Worm (Caenorhabditis elegans) whole organism, late embryonic: ENCODE results near the gene ZK84.5.

Experiments used
- C38D4.7 ChIP-seq: fragments of 200-800 bp; sonication (Bioruptor generic); optimal IDR thresholded peaks from 2 replicates; lab custom pipeline; 2018; ENCODE audit warnings: mild to moderate bottlenecking, missing genetic modification characterization, moderate library complexity, missing compliant biosample characterization
- F13H6.1 ChIP-seq: sonication (generic microtip); optimal IDR thresholded peaks from 2 replicates; lab custom pipeline; 2016; ENCODE audit warnings: missing genetic modification characterization, missing compliant biosample characterization
- K02D7.2 ChIP-seq: sonication (generic microtip); optimal IDR thresholded peaks from 2 replicates; lab custom pipeline; 2017; ENCODE audit warnings: mild to moderate bottlenecking, missing genetic modification characterization, missing compliant biosample characterization
- K09A11.1 ChIP-seq: sonication (generic microtip); optimal IDR thresholded peaks from 2 replicates; lab custom pipeline; 2017; ENCODE audit warnings: antibody characterized with exemption, mild to moderate bottlenecking, missing genetic modification characterization, missing compliant biosample characterization; ENCODE audit not compliant: insufficient read depth
- T23F11.4 ChIP-seq: fragments of 200-800 bp; sonication (Bioruptor generic); optimal IDR thresholded peaks from 2 replicates; lab custom pipeline; 2018; ENCODE audit warnings: mild to moderate bottlenecking, missing genetic modification characterization, missing compliant biosample characterization
- Y22D7AL.16 ChIP-seq: sonication (generic microtip); optimal IDR thresholded peaks from 2 replicates; lab custom pipeline; 2016; ENCODE audit warnings: missing genetic modification characterization, missing compliant biosample characterization
- ahr-1 ChIP-seq: sonication (generic microtip); optimal IDR thresholded peaks from 2 replicates; lab custom pipeline; 2016; ENCODE audit warnings: missing genetic modification characterization, missing compliant biosample characterization
- ama-1 ChIP-seq: fragments of 150-350 bp; optimal IDR thresholded peaks from 2 replicates; lab custom pipeline; 2014
- ceh-14 ChIP-seq: sonication (generic microtip); optimal IDR thresholded peaks from 2 replicates; lab custom pipeline; 2016; ENCODE audit warnings: missing genotype, missing genetic modification characterization, missing compliant biosample characterization
- ceh-18 ChIP-seq: sonication (generic microtip); optimal IDR thresholded peaks from 2 replicates; lab custom pipeline; 2016; ENCODE audit warnings: missing genetic modification characterization, missing compliant biosample characterization
- ceh-22 ChIP-seq: sonication (generic microtip); optimal IDR thresholded peaks from 2 replicates; lab custom pipeline; 2017; ENCODE audit warnings: missing biosample characterization, missing genetic modification characterization
- ceh-24 ChIP-seq: sonication (generic microtip); optimal IDR thresholded peaks from 2 replicates; lab custom pipeline; 2016; ENCODE audit warnings: mild to moderate bottlenecking, missing genetic modification characterization, missing compliant biosample characterization
- ceh-31 ChIP-seq: sonication (generic microtip); optimal IDR thresholded peaks from 2 replicates; lab custom pipeline; 2016; ENCODE audit warnings: missing genetic modification characterization, missing compliant biosample characterization
- ceh-34 ChIP-seq: sonication (generic microtip); optimal IDR thresholded peaks from 2 replicates; lab custom pipeline; 2016; ENCODE audit warnings: mild to moderate bottlenecking, missing genetic modification characterization, missing compliant biosample characterization
- ceh-45 ChIP-seq: fragments of 200-800 bp; sonication (Bioruptor generic); IDR thresholded peaks from 2 replicates; pipeline ENCODE4 v1.3.6; 2022; ENCODE audit warnings: missing genetic modification reagents, missing genetic modification characterization, missing compliant biosample characterization
- ceh-48 ChIP-seq: sonication (generic microtip); optimal IDR thresholded peaks from 2 replicates; lab custom pipeline; 2016; ENCODE audit warnings: missing genetic modification characterization, inconsistent platforms, missing compliant biosample characterization
- ceh-9 ChIP-seq: sonication (generic microtip); optimal IDR thresholded peaks from 2 replicates; lab custom pipeline; 2016; ENCODE audit warnings: mild to moderate bottlenecking, missing genetic modification characterization, inconsistent platforms, missing compliant biosample characterization
- dmd-4 ChIP-seq: sonication (generic microtip); optimal IDR thresholded peaks from 2 replicates; lab custom pipeline; 2016; ENCODE audit warnings: borderline replicate concordance, missing genetic modification characterization, missing compliant biosample characterization
- dve-1 ChIP-seq: sonication (generic microtip); optimal IDR thresholded peaks from 2 replicates; lab custom pipeline; 2017; ENCODE audit warnings: antibody characterized with exemption, mild to moderate bottlenecking, missing genetic modification characterization, missing compliant biosample characterization
- elt-2 ChIP-seq: sonication (generic microtip); optimal IDR thresholded peaks from 2 replicates; lab custom pipeline; 2016; ENCODE audit warnings: missing genetic modification reagents, missing genetic modification characterization, missing compliant biosample characterization
- elt-4 ChIP-seq: sonication (generic microtip); optimal IDR thresholded peaks from 2 replicates; lab custom pipeline; 2016; ENCODE audit warnings: missing genetic modification characterization, missing compliant biosample characterization
- ets-4 ChIP-seq: sonication (generic microtip); optimal IDR thresholded peaks from 2 replicates; lab custom pipeline; 2016; ENCODE audit warnings: missing genetic modification characterization, missing compliant biosample characterization
- eyg-1 ChIP-seq: sonication (generic microtip); optimal IDR thresholded peaks from 2 replicates; lab custom pipeline; 2016; ENCODE audit warnings: missing genotype, missing genetic modification characterization, missing compliant biosample characterization
- fax-1 ChIP-seq: sonication (generic microtip); optimal IDR thresholded peaks from 2 replicates; lab custom pipeline; 2016; ENCODE audit warnings: missing genotype, missing genetic modification characterization, missing compliant biosample characterization
- fkh-10 ChIP-seq: fragments of 150-350 bp; optimal IDR thresholded peaks from 2 replicates; lab custom pipeline; 2014; ENCODE audit warnings: missing biosample characterization, missing genetic modification reagents, missing genetic modification characterization
- fkh-6 ChIP-seq: sonication (generic microtip); optimal IDR thresholded peaks from 2 replicates; lab custom pipeline; 2016; ENCODE audit warnings: missing genetic modification characterization, missing compliant biosample characterization
- gmeb-2 ChIP-seq: sonication (generic microtip); optimal IDR thresholded peaks from 2 replicates; lab custom pipeline; 2016; ENCODE audit warnings: missing genetic modification characterization, inconsistent platforms, missing compliant biosample characterization
- hlh-13 ChIP-seq: fragments of 200-800 bp; sonication (Bioruptor generic); optimal IDR thresholded peaks from 2 replicates; lab custom pipeline; 2018; ENCODE audit warnings: mild to moderate bottlenecking, missing genetic modification characterization, missing compliant biosample characterization
- lin-11 ChIP-seq: fragments of 200-800 bp; sonication (Bioruptor generic); optimal IDR thresholded peaks from 2 replicates; lab custom pipeline; 2018; ENCODE audit warnings: mild to moderate bottlenecking, missing genetic modification characterization, missing compliant biosample characterization
- madf-2 ChIP-seq: sonication (generic microtip); optimal IDR thresholded peaks from 2 replicates; lab custom pipeline; 2017; ENCODE audit warnings: missing genetic modification characterization, missing compliant biosample characterization
- mec-3 ChIP-seq: sonication (generic microtip); optimal IDR thresholded peaks from 2 replicates; lab custom pipeline; 2016; ENCODE audit warnings: borderline replicate concordance, missing genetic modification characterization, missing compliant biosample characterization
- nhr-11 ChIP-seq: fragments of 150-350 bp; optimal IDR thresholded peaks from 2 replicates; lab custom pipeline; 2014; ENCODE audit warnings: missing biosample characterization, missing genetic modification characterization
- npax-4 ChIP-seq: sonication (generic microtip); optimal IDR thresholded peaks from 2 replicates; lab custom pipeline; 2016; ENCODE audit warnings: missing genetic modification characterization, missing compliant biosample characterization
- pag-3 ChIP-seq: sonication (generic microtip); optimal IDR thresholded peaks from 2 replicates; lab custom pipeline; 2016; ENCODE audit warnings: missing compliant biosample characterization, missing genetic modification characterization, borderline replicate concordance
- pat-9 ChIP-seq: fragments of 200-800 bp; sonication (Bioruptor generic); optimal IDR thresholded peaks from 2 replicates; lab custom pipeline; 2018; ENCODE audit warnings: mild to moderate bottlenecking, missing genetic modification characterization, moderate library complexity, missing compliant biosample characterization
- pax-1 ChIP-seq: fragments of 150-350 bp; optimal IDR thresholded peaks from 2 replicates; lab custom pipeline; 2014; ENCODE audit warnings: missing biosample characterization, missing genetic modification characterization
- pha-4 ChIP-seq: fragments of 150-350 bp; optimal IDR thresholded peaks from 2 replicates; lab custom pipeline; 2018; ENCODE audit warnings: missing biosample characterization, missing genetic modification reagents, missing genetic modification characterization
- pqm-1 ChIP-seq: sonication (generic microtip); optimal IDR thresholded peaks from 2 replicates; lab custom pipeline; 2016; ENCODE audit warnings: missing genetic modification characterization, missing compliant biosample characterization
- pros-1 ChIP-seq: fragments of 150-350 bp; optimal IDR thresholded peaks from 2 replicates; lab custom pipeline; 2014; ENCODE audit warnings: missing biosample characterization, missing genetic modification reagents, missing genetic modification characterization
- ref-2 ChIP-seq: sonication (generic microtip); optimal IDR thresholded peaks from 2 replicates; lab custom pipeline; 2016; ENCODE audit warnings: missing genetic modification characterization, missing compliant biosample characterization
- rnt-1 ChIP-seq: sonication (generic microtip); optimal IDR thresholded peaks from 2 replicates; lab custom pipeline; 2016; ENCODE audit warnings: missing genetic modification characterization, missing compliant biosample characterization
- sdc-2 ChIP-seq: sonication (generic microtip); optimal IDR thresholded peaks from 2 replicates; lab custom pipeline; 2016; ENCODE audit warnings: missing genotype, missing genetic modification characterization, missing compliant biosample characterization
- sox-2 ChIP-seq: fragments of 200-800 bp; sonication (Bioruptor generic); IDR thresholded peaks from 2 replicates; pipeline ENCODE4 v1.3.6; 2022; ENCODE audit warnings: missing genetic modification reagents, missing genetic modification characterization, missing compliant biosample characterization
- syd-9 ChIP-seq: sonication (generic microtip); optimal IDR thresholded peaks from 2 replicates; lab custom pipeline; 2016; ENCODE audit warnings: mild to moderate bottlenecking, missing genetic modification characterization, moderate library complexity, missing compliant biosample characterization
- tbx-2 ChIP-seq: sonication (generic microtip); optimal IDR thresholded peaks from 2 replicates; lab custom pipeline; 2016; ENCODE audit warnings: missing genetic modification characterization, missing compliant biosample characterization
- unc-3 ChIP-seq, 2 experiments: fragments of 200-800 bp in 1 of 2; sonication (Bioruptor generic) in 1 of 2; sonication (generic microtip) in 1 of 2; conservative IDR thresholded peaks in 1 of 2; optimal IDR thresholded peaks in 1 of 2; 2 replicates each; pipeline versions ENCODE4 v1.3.6 to Lab custom; 2016 to 2022; ENCODE audit warnings: missing compliant biosample characterization in 2 of 2, missing genetic modification characterization in 2 of 2, missing genetic modification reagents in 1 of 2
- unc-42 ChIP-seq: sonication (generic microtip); optimal IDR thresholded peaks from 2 replicates; lab custom pipeline; 2016; ENCODE audit warnings: missing genotype, missing genetic modification characterization, missing compliant biosample characterization
- zip-5 ChIP-seq: sonication (generic microtip); optimal IDR thresholded peaks from 2 replicates; lab custom pipeline; 2016; ENCODE audit warnings: missing genetic modification characterization, missing compliant biosample characterization
- ztf-16 ChIP-seq: sonication (generic microtip); optimal IDR thresholded peaks from 2 replicates; lab custom pipeline; 2017; ENCODE audit warnings: missing genetic modification characterization, missing compliant biosample characterization

The ZK84.5 gene

DNA sequence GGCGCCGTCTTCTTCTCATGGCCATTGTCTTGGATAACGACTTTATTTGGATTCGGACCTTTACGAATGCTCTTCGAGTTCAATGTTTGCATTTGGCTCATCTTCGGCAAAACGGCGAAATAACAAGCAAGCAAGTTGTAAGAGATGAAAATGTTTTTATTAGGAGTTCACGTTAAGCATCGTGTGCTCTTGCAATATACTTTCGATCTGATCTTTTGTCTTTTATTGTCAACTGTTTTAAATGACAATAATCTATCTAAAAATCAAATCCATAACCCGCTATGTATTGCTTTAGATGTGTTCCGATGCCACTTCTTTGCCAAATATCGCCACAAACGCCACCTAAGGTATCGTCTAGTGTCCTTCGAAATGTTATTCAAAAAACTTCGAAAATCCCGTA is at the start of gene ZK84.5:
Gene ZK84.5, minus strand, starts transcription at position 101 of the 400 bp plus-strand sequence.
- TF ChIP-seq unc-3 (GFP tag; conservative IDR thresholded peaks at IDR 0.05; lab: Robert Waterston, UW): no peak
- TF ChIP-seq unc-3 (tag; optimal IDR thresholded peaks at IDR 0.05; lab: Kevin White, UChicago): no peak
- TF ChIP-seq pqm-1 (tag; lab: Kevin White, UChicago): no peak
- no peak for TF ChIP-seq lin-11 (tag; lab: Kevin White, UChicago)
- no peak for TF ChIP-seq syd-9 (tag; lab: Kevin White, UChicago)
- TF ChIP-seq elt-4 (tag; lab: Kevin White, UChicago): no peak
- no peak for TF ChIP-seq ama-1 (lab: Kevin White, UChicago)
- TF ChIP-seq madf-2 (tag; lab: Kevin White, UChicago): no peak
- TF ChIP-seq dmd-4: no peak
- no peak for TF ChIP-seq C38D4.7
- TF ChIP-seq rnt-1: no peak
- TF ChIP-seq eyg-1: no peak
- no peak for TF ChIP-seq ets-4 (tag; lab: Kevin White, UChicago)
- no peak for TF ChIP-seq F13H6.1 (tag; lab: Kevin White, UChicago)
- no peak for TF ChIP-seq tbx-2 (tag; lab: Kevin White, UChicago)
- TF ChIP-seq nhr-11: no peak
- TF ChIP-seq sox-2 (GFP tag; lab: Robert Waterston, UW): no peak

DNA sequence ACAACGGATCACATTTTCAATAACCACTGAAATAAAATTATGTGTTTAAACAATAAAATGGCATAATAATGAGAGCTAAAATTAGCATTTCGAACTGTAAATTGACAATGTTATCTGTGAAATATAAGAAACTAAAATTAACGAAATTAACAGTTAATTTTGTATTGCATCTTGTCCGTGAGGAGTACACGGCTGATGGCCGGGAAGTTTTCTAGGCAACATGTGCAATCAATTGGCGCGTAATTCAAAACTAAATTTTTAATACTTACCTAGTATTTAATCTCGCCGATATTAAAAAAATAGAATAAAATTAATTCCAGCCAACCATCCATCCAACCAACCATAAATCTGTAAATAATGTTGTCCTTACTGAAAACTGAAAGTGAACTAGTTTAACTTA is 45.2 kb upstream of the ZK84.5 start:
- TF ChIP-seq nhr-11 (no peak), rnt-1 (peak; percentile 56), dmd-4 (no peak), F13H6.1 (tag; lab: Kevin White, UChicago) (peak; percentile 24), ref-2 (tag; lab: Kevin White, UChicago) (peak; percentile 72), ahr-1 (tag; lab: Kevin White, UChicago) (peak; percentile 30), ceh-24 (tag; lab: Kevin White, UChicago) (no peak), pha-4 (tag; lab: Kevin White, UChicago) (no peak), unc-3 (GFP tag; conservative IDR thresholded peaks at IDR 0.05; lab: Robert Waterston, UW) (no peak), unc-3 (tag; optimal IDR thresholded peaks at IDR 0.05; lab: Kevin White, UChicago) (no peak), dve-1 (tag; lab: Kevin White, UChicago) (no peak), mec-3 (tag; lab: Kevin White, UChicago) (peak; percentile 73), K09A11.1 (no peak), pag-3 (tag; lab: Kevin White, UChicago) (no peak), pat-9 (tag; lab: Kevin White, UChicago) (no peak), ceh-34 (tag; lab: Kevin White, UChicago) (peak; percentile 43), ceh-31 (tag; lab: Kevin White, UChicago) (peak; percentile 92), ceh-48 (tag; lab: Kevin White, UChicago) (no peak), pax-1 (tag; lab: Kevin White, UChicago) (no peak), ceh-9 (tag; lab: Kevin White, UChicago) (no peak), ceh-18 (peak; percentile 10), gmeb-2 (no peak), pros-1 (tag; lab: Kevin White, UChicago) (no peak), syd-9 (tag; lab: Kevin White, UChicago) (no peak), fkh-6 (tag; lab: Kevin White, UChicago) (peak; percentile 22), C38D4.7 (no peak), hlh-13 (GFP tag; lab: Kevin White, UChicago) (no peak), ama-1 (lab: Kevin White, UChicago) (no peak), ztf-16 (no peak), sdc-2 (tag; lab: Kevin White, UChicago) (peak; percentile 23), elt-2 (peak; percentile 52), Y22D7AL.16 (tag; lab: Kevin White, UChicago) (no peak), npax-4 (tag; lab: Kevin White, UChicago) (no peak), tbx-2 (tag; lab: Kevin White, UChicago) (peak; percentile 89), lin-11 (tag; lab: Kevin White, UChicago) (no peak), T23F11.4 (no peak), K02D7.2 (tag; lab: Kevin White, UChicago) (no peak), zip-5 (peak; percentile 78), fax-1 (peak; percentile 63), ceh-45 (GFP tag; lab: Robert Waterston, UW) (no peak), unc-42 (tag; lab: Kevin White, UChicago) (peak; percentile 70), sox-2 (GFP tag; lab: Robert Waterston, UW) (no peak), ceh-22 (tag; lab: Kevin White, UChicago) (no peak), fkh-10 (GFP tag; lab: Kevin White, UChicago) (no peak), eyg-1 (peak; percentile 6), ceh-14 (tag; lab: Kevin White, UChicago) (peak; percentile 60)
